Worm (Caenorhabditis elegans): ENCODE data around the gene C18A3.11.

C18A3.11 gene

DNA sequence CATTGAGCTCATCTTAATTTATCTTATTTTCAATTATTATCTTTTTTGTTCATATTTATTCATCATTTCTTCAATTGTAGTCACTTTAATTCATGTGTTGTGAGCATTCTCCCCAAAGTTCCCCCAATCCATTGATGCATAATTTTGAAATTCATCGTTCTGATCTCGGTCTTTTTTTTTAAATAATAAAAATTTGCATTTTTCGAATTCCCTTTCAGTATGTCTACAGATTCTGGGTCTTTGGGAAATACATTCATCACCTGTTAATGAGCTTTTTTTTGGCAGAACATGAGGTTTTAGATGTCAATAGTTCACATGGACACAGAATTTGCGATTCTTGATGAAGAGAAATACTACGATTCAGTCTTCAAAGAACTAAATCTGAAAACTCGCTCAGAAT lies 11.0 kb upstream of the C18A3.11 start, which contains the start of gene damt-1:
damt-1 (plus strand) TSS at position 301 of the 400 bp plus-strand sequence.
- TF ChIP-seq jun-1 (tag; optimal IDR thresholded peaks at IDR 0.05) (no peak), aly-2 (tag; optimal IDR thresholded peaks at IDR 0.05) (no peak), hmg-11 (tag; optimal IDR thresholded peaks at IDR 0.05) (no peak)

DNA sequence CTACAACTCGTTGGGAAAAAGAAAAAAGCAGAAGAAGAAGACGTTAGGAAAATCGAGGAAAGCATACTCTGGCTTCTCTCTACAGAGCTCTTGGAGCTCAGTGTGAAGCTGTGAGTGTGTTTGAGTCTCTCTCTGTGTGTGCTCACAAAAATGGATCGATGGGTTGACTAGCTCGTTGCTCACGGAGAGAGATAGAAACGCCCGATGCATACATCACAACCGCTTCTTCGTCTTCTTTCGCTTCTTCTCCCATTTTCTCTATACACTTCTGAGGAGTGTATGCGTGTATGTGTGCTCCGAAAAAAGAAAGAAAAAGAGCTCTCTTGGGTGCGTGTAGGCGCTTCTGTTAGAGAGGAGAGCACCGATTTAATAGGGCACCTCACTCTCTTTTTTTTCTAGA lies 5.7 kb upstream of the C18A3.11 start:
- TF ChIP-seq fkh-10 (GFP tag; optimal IDR thresholded peaks at IDR 0.05): peak; percentile 89
- TF ChIP-seq lin-15B (tag; optimal IDR thresholded peaks at IDR 0.05): peak; percentile 71
- peak; percentile 80 for TF ChIP-seq nfya-1 (tag; optimal IDR thresholded peaks at IDR 0.05; ENCODE audit: insufficient read depth)
- no peak for TF ChIP-seq elt-1 (tag; optimal IDR thresholded peaks at IDR 0.05)
- TF ChIP-seq unc-62 (GFP tag; optimal IDR thresholded peaks at IDR 0.05): no peak
- TF ChIP-seq snpc-4 (tag; optimal IDR thresholded peaks at IDR 0.05): peak; percentile 73
- peak; percentile 66 for TF ChIP-seq hmg-11 (tag; optimal IDR thresholded peaks at IDR 0.05)
- TF ChIP-seq sea-2 (GFP tag; optimal IDR thresholded peaks at IDR 0.05): no peak
- no peak for TF ChIP-seq ceh-9 (tag; optimal IDR thresholded peaks at IDR 0.05)
- no peak for TF ChIP-seq mdl-1 (tag; optimal IDR thresholded peaks at IDR 0.05)
- TF ChIP-seq zag-1 (tag; optimal IDR thresholded peaks at IDR 0.05): peak; percentile 46
- peak; percentile 6 for TF ChIP-seq nhr-11 (tag; optimal IDR thresholded peaks at IDR 0.05)
- peak; percentile 94 for TF ChIP-seq lin-39 (tag; optimal IDR thresholded peaks at IDR 0.05)
- no peak for TF ChIP-seq aly-2 (tag; optimal IDR thresholded peaks at IDR 0.05)
- peak; percentile 42 for TF ChIP-seq tbx-2 (tag; optimal IDR thresholded peaks at IDR 0.05)
- TF ChIP-seq jun-1 (tag; optimal IDR thresholded peaks at IDR 0.05): no peak

DNA sequence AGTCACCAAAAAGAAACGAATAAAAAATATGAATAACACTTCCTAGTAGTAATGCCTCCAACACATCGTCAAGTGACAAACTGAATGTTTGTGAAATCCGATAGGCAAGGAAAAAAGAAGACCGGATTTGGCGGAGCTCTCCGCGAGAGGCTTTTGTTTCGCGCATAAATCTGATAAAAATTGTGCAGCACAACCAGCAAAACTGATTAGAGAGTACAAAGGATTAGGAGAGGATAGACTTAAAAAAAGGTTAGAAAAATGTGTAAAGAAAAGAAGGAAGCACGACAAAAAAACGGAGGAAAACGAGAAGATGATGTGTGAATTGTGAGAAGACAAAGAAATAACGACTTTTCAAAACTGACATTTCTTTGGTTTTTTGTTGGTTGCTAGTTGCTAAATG lies 3.1 kb upstream of the C18A3.11 start, which contains the start of gene rab-3:
rab-3 (minus strand) TSS at position 147 of the 400 bp plus-strand sequence.
- TF ChIP-seq fos-1 (tag; optimal IDR thresholded peaks at IDR 0.05): no peak
- peak; percentile 66 for TF ChIP-seq fkh-10 (GFP tag; optimal IDR thresholded peaks at IDR 0.05)

DNA sequence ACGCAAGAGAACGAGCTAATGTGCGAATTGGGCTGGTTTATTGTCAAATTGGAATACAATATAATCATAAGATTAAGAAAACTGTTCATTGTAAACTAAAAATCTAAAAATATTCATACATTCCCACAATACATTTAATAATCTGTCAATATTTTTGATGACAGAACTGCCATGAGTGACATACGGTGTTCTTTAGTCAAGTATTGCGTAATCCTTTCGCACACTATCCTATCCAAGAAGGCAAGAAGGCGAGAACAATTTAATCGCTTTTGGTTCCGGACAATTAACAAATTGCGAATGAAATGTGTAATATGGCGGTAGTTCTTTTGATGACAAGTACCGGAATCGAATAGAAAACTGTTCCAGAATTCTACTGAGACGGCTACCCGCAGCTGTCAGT lies 4.0 kb downstream of the C18A3.11 start:
- TF ChIP-seq nhr-25 (tag; optimal IDR thresholded peaks at IDR 0.05): no peak
- TF ChIP-seq aly-2 (tag; optimal IDR thresholded peaks at IDR 0.05): no peak
- TF ChIP-seq tbx-2 (tag; optimal IDR thresholded peaks at IDR 0.05): no peak

DNA sequence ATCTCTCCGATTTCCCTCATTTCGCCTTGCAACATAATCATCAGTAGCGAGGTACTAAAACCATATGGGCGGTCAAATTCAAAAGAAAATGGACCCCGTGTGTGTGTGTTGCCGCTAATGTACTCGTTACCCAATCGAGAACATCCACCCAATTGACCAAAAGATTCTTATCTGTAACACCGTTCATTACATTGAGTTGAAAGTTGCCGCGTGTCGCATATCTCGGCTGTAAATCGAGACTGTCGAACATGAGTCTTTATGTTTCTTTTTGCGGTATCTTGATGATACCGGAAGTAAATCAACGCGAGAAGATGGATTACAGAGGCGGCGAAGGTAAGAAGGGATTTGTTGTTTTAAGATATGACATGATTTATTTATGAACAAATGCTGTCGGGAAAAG lies 4.9 kb downstream of the C18A3.11 start:
- TF ChIP-seq tbx-2 (tag; optimal IDR thresholded peaks at IDR 0.05) (no peak), unc-39 (tag; optimal IDR thresholded peaks at IDR 0.05) (no peak), elt-1 (tag; optimal IDR thresholded peaks at IDR 0.05) (peak; percentile 74), fos-1 (tag; optimal IDR thresholded peaks at IDR 0.05) (no peak), snpc-4 (tag; optimal IDR thresholded peaks at IDR 0.05) (no peak), nhr-11 (tag; optimal IDR thresholded peaks at IDR 0.05) (no peak)

DNA sequence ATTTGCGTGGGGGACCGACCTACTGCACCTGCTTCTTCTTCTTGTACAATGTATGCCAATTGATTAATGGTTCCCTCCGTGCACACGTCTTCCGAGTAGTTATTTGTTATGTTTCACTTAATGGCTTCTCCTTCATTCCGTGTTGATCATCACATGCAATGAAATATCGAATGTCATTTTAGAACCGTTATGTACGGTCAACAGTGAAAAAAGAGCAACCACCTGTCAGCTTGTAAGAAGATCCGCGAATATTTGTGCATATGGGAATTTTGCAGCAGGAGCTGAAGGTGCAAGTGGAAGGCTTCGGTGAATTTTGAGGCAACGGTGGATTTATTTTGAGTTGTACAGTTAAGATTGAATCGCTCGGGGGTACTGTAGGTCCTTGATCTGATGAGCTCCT lies 5.8 kb downstream of the C18A3.11 start:
- no peak for TF ChIP-seq elt-2 (tag; optimal IDR thresholded peaks at IDR 0.05)

DNA sequence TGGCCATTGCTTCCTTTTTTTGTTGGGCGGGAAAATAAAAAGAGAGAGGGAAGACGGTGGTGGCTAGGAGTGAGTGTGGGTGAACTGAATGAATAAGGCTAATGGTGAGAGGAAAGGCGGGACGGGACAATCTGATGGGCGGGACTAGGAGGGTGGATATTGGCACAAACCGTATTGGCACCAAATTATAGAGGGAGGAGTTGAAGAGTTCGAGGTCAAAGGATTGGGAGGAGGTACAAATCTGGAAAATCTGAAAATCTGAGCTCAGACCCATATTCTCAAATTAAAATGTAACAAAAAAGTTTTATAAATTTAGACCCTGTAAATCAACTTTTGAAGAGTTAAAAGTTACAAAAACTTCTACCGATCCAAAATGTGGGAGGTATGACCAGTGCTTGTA lies 8.0 kb downstream of the C18A3.11 start, which contains the start of gene hlh-14:
hlh-14 (minus strand) TSS at position 101 of the 400 bp plus-strand sequence.
- TF ChIP-seq pqm-1 (tag; optimal IDR thresholded peaks at IDR 0.05) (no peak), nhr-23 (tag; optimal IDR thresholded peaks at IDR 0.05) (no peak), eor-1 (tag; optimal IDR thresholded peaks at IDR 0.05) (no peak), R02D3.7 (tag; optimal IDR thresholded peaks at IDR 0.05) (no peak), aly-2 (tag; optimal IDR thresholded peaks at IDR 0.05) (no peak)

DNA sequence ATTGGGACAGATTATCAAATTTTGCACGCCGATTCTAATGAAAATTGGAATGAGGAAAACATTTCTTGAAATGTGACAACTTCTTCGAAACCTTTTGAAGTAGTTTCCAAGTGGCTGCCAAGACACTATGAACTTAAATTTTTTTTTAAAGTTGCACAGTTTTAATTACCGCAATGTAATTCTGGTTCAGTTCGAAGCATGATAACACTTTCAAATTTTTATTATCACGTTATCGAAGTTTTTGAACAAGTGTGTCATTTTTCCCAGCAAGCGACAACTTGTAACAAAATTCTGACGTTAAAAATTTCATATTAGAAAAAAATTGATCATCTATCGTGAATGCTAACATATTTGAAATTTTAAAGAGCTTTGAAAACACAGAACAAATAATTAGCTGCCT lies 11.9 kb downstream of the C18A3.11 start:
- no peak for TF ChIP-seq zag-1 (tag; optimal IDR thresholded peaks at IDR 0.05)
- TF ChIP-seq elt-2 (tag; optimal IDR thresholded peaks at IDR 0.05): peak; percentile 73

DNA sequence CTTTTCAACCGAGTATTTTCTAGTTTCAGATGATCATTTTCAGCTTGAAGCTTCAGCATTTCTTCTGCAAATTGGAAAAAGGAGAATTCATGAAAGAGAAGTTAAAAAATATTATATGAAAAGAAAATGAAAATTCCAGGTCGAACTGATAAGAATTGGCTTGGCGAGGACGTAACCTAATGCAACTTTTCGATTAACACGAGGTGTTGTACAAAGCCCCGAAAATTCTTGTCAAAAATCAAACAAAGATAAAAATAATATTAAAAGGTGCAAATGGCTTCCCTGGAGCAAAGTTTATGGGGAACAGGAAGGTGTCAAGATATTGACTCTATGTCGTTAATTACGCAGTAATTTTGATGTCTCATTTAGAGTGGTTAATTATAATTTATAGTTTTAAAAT lies 13.5 kb downstream of the C18A3.11 start:
- peak; percentile 16 for TF ChIP-seq pqm-1 (tag; optimal IDR thresholded peaks at IDR 0.05)
- TF ChIP-seq elt-2 (tag; optimal IDR thresholded peaks at IDR 0.05): peak; percentile 95
- TF ChIP-seq mdl-1 (tag; optimal IDR thresholded peaks at IDR 0.05): no peak

Measured in whole organism, L3 larva.